Worm (Caenorhabditis elegans): ENCODE data around the gene F35C8.5.

F35C8.5 gene

DNA sequence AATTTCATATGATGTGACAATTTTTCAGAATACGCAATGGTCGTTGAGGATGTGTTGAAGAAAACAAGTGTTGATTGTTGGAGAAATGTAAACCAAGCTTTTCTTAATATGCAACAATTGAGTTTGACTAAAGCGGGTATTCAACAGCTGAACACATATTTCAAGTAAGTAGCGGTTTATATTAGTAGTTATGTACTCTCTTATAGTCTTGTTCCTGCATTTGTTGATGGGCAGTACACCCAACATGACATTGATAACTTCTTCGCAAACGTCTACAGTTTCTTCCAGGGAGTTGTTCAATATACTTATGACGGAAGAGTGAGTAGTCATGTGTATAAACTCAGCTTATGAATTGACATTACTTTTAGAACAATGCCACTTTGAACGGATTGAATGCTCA, 34.8 kb upstream of the F35C8.5 start:
- no peak for TF ChIP-seq nhr-25 (tag; optimal IDR thresholded peaks at IDR 0.05)
- no peak for TF ChIP-seq nhr-12 (tag; optimal IDR thresholded peaks at IDR 0.05)
- no peak for TF ChIP-seq nfya-1 (tag; optimal IDR thresholded peaks at IDR 0.05; ENCODE audit: insufficient read depth)
- TF ChIP-seq lsy-12 (tag; optimal IDR thresholded peaks at IDR 0.05): no peak
- no peak for TF ChIP-seq hmg-11 (tag; optimal IDR thresholded peaks at IDR 0.05)
- TF ChIP-seq ztf-11 (tag; optimal IDR thresholded peaks at IDR 0.05): no peak
- no peak for TF ChIP-seq ZK546.5 (tag; optimal IDR thresholded peaks at IDR 0.05)
- no peak for TF ChIP-seq egl-5 (tag; optimal IDR thresholded peaks at IDR 0.05)
- no peak for TF ChIP-seq fkh-2 (tag; optimal IDR thresholded peaks at IDR 0.05)
- TF ChIP-seq zag-1 (tag; optimal IDR thresholded peaks at IDR 0.05): no peak
- no peak for TF ChIP-seq unc-39 (tag; optimal IDR thresholded peaks at IDR 0.05)
- no peak for TF ChIP-seq egl-27 (tag; optimal IDR thresholded peaks at IDR 0.05)
- no peak for TF ChIP-seq lin-15B (tag; optimal IDR thresholded peaks at IDR 0.05)
- no peak for TF ChIP-seq fkh-10 (GFP tag; optimal IDR thresholded peaks at IDR 0.05)
- TF ChIP-seq pha-4 (tag; optimal IDR thresholded peaks at IDR 0.05): no peak

DNA sequence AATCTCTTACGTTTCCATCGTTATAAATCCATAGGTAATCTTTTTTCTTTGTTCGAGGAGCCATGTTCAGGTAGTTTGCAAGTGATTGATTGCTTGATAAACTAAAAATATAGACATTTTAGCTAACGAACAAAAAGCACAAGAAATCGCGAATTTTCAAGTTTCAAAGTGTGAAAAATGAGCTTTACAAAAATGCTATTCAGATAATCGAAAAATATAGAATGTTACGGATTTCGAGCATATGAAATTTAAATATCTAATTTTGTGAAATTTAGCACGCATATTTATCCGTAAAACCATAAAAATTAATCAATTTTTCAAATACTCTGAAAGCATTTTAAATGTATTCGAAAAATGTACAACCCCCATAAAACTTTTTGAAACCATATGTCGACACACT, 30.2 kb upstream of the F35C8.5 start, which contains the start of gene C26B9.6:
C26B9.6 (minus strand) TSS at position 101 of the 400 bp plus-strand sequence.
- TF ChIP-seq nhr-23 (tag; optimal IDR thresholded peaks at IDR 0.05): no peak
- no peak for TF ChIP-seq sea-2 (GFP tag; optimal IDR thresholded peaks at IDR 0.05)
- TF ChIP-seq nhr-77 (tag; optimal IDR thresholded peaks at IDR 0.05): no peak
- no peak for TF ChIP-seq nhr-28 (tag; optimal IDR thresholded peaks at IDR 0.05)
- no peak for TF ChIP-seq lin-39 (tag; optimal IDR thresholded peaks at IDR 0.05)
- no peak for TF ChIP-seq ztf-11 (tag; optimal IDR thresholded peaks at IDR 0.05)
- TF ChIP-seq elt-3 (tag; optimal IDR thresholded peaks at IDR 0.05): no peak
- TF ChIP-seq nfya-1 (tag; optimal IDR thresholded peaks at IDR 0.05; ENCODE audit: insufficient read depth): no peak
- no peak for TF ChIP-seq nhr-76 (tag; optimal IDR thresholded peaks at IDR 0.05)
- TF ChIP-seq fos-1 (tag; optimal IDR thresholded peaks at IDR 0.05): no peak
- TF ChIP-seq tbx-2 (tag; optimal IDR thresholded peaks at IDR 0.05): no peak
- TF ChIP-seq pqm-1 (tag; optimal IDR thresholded peaks at IDR 0.05): no peak

DNA sequence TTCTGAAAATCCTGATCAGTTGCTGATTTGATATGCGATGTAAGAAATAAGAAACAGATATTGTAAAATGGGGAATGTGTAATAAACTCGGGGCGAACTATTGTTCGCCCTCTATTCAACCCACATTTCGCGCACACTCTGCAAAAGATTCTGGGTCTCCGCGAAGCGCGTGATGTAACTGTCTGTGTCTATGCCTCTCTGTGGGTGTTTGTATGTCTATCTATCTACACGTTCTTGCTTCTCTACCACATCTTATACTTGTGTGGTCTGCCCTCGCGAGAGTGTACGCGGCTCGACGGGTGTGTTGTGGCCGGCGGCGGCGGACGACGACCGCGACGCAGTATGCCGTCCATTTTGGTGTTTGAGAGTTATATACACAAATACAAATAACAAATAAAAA, 29.1 kb upstream of the F35C8.5 start:
- TF ChIP-seq skn-1 (tag; optimal IDR thresholded peaks at IDR 0.05): no peak
- no peak for TF ChIP-seq ceh-9 (tag; optimal IDR thresholded peaks at IDR 0.05)
- TF ChIP-seq nhr-23 (tag; optimal IDR thresholded peaks at IDR 0.05): peak; percentile 75
- peak; percentile 4 for TF ChIP-seq tbx-2 (tag; optimal IDR thresholded peaks at IDR 0.05)
- no peak for TF ChIP-seq egl-5 (tag; optimal IDR thresholded peaks at IDR 0.05)
- TF ChIP-seq pqm-1 (tag; optimal IDR thresholded peaks at IDR 0.05): peak; percentile 52
- TF ChIP-seq nhr-25 (tag; optimal IDR thresholded peaks at IDR 0.05): peak; percentile 80
- no peak for TF ChIP-seq ceh-16 (tag; optimal IDR thresholded peaks at IDR 0.05)
- TF ChIP-seq aly-2 (tag; optimal IDR thresholded peaks at IDR 0.05): no peak
- TF ChIP-seq pha-4 (tag; optimal IDR thresholded peaks at IDR 0.05): peak; percentile 71
- TF ChIP-seq ceh-28 (tag; optimal IDR thresholded peaks at IDR 0.05): peak; percentile 33
- no peak for TF ChIP-seq eor-1 (tag; optimal IDR thresholded peaks at IDR 0.05)
- TF ChIP-seq hmg-11 (tag; optimal IDR thresholded peaks at IDR 0.05): peak; percentile 56
- peak; percentile 84 for TF ChIP-seq nfya-1 (tag; optimal IDR thresholded peaks at IDR 0.05; ENCODE audit: insufficient read depth)
- TF ChIP-seq lsy-12 (tag; optimal IDR thresholded peaks at IDR 0.05): peak; percentile 30
- TF ChIP-seq elt-3 (tag; optimal IDR thresholded peaks at IDR 0.05): no peak
- no peak for TF ChIP-seq sea-2 (GFP tag; optimal IDR thresholded peaks at IDR 0.05)
- TF ChIP-seq lin-15B (tag; optimal IDR thresholded peaks at IDR 0.05): peak; percentile 29
- TF ChIP-seq ZK546.5 (tag; optimal IDR thresholded peaks at IDR 0.05): no peak
- peak; percentile 6 for TF ChIP-seq mdl-1 (tag; optimal IDR thresholded peaks at IDR 0.05)
- no peak for TF ChIP-seq mml-1 (tag; optimal IDR thresholded peaks at IDR 0.05)
- TF ChIP-seq ztf-11 (tag; optimal IDR thresholded peaks at IDR 0.05): no peak
- TF ChIP-seq nhr-12 (tag; optimal IDR thresholded peaks at IDR 0.05): no peak
- peak; percentile 59 for TF ChIP-seq elt-2 (tag; optimal IDR thresholded peaks at IDR 0.05)
- TF ChIP-seq jun-1 (tag; optimal IDR thresholded peaks at IDR 0.05): peak; percentile 68
- TF ChIP-seq egl-27 (tag; optimal IDR thresholded peaks at IDR 0.05): peak; percentile 41
- peak; percentile 74 for TF ChIP-seq nhr-43 (tag; optimal IDR thresholded peaks at IDR 0.05; ENCODE audit: poor library complexity, severe bottlenecking)
- TF ChIP-seq unc-62 (GFP tag; optimal IDR thresholded peaks at IDR 0.05): no peak
- TF ChIP-seq snpc-4 (tag; optimal IDR thresholded peaks at IDR 0.05): peak; percentile 59
- TF ChIP-seq lin-39 (tag; optimal IDR thresholded peaks at IDR 0.05): peak; percentile 71
